Worm (Caenorhabditis elegans): ENCODE results near the gene dpy-3.

DNA sequence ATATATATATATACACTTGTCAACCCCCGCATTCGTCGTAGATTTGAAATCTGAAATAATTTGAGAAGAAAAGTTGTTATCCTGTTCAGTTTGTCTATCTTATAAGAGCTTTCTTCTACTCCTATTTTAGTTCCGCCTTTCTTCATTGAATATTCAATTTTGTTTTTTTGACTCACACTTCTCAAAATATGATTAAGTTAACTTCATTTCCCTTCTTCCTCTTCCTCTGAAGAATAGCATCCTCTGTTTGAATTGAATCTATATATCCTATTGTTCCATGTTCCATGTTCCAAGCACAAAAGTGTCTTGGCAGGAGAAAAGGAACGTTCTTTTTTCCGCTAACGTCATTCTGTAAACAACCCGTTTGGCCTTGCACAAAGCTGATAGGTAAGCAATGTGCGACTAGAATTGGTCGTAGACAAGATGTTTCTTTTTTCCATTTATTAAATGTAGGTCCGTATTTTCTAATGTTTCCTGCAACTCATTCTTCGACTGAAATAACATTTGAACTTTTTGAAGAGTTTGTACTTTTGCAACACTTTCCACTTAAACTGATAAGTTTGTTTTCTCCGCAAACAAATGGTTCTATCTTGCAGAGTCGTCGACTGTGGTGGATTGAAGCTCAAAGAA, 46.6 kb upstream of the dpy-3 start, which contains the start of gene gap-1:
- TF ChIP-seq ama-1 (optimal IDR thresholded peaks at IDR 0.05) (no peak), nhr-28 (tag; optimal IDR thresholded peaks at IDR 0.05) (no peak), unc-39 (tag; optimal IDR thresholded peaks at IDR 0.05) (no peak), pha-4 (tag; optimal IDR thresholded peaks at IDR 0.05) (peak; percentile 45), lin-39 (tag; optimal IDR thresholded peaks at IDR 0.05) (no peak), pqm-1 (tag; optimal IDR thresholded peaks at IDR 0.05) (no peak), snpc-4 (tag; optimal IDR thresholded peaks at IDR 0.05) (no peak), ztf-11 (tag; optimal IDR thresholded peaks at IDR 0.05) (no peak), aly-2 (tag; optimal IDR thresholded peaks at IDR 0.05) (no peak), ZK546.5 (tag; optimal IDR thresholded peaks at IDR 0.05) (no peak), zag-1 (tag; optimal IDR thresholded peaks at IDR 0.05) (no peak), nhr-25 (tag; optimal IDR thresholded peaks at IDR 0.05) (no peak), unc-62 (GFP tag; optimal IDR thresholded peaks at IDR 0.05) (no peak)
